Fruit fly (Drosophila melanogaster) whole organism, wandering third instar larva: ENCODE data around the gene CG17154.

Source experiments
- Abd-B ChIP-seq: fragments of >200 bp; optimal IDR thresholded peaks from 2 replicates; lab custom pipeline; 2017; ENCODE audit warnings: missing biosample characterization, missing genetic modification characterization
- CG32264 ChIP-seq: fragments of 200-800 bp; sonication (Bioruptor generic); optimal IDR thresholded peaks from 2 replicates; lab custom pipeline; 2016; ENCODE audit warnings: missing biosample characterization, missing genetic modification characterization
- CG9705 ChIP-seq: fragments of 200-800 bp; sonication (Bioruptor generic); optimal IDR thresholded peaks from 2 replicates; lab custom pipeline; 2018; ENCODE audit warnings: missing biosample characterization, mild to moderate bottlenecking, missing genetic modification characterization
- CrebA ChIP-seq: fragments of 200-800 bp; sonication (Bioruptor generic); optimal IDR thresholded peaks from 2 replicates; lab custom pipeline; 2016; ENCODE audit warnings: missing biosample characterization, mild to moderate bottlenecking, missing genetic modification characterization, borderline replicate concordance
- Dfd ChIP-seq: fragments of >200 bp; optimal IDR thresholded peaks from 2 replicates; lab custom pipeline; 2017; ENCODE audit warnings: missing biosample characterization, missing genetic modification characterization
- Dif ChIP-seq: fragments of 200-275, 200-300 bp; sonication (Bioruptor generic); optimal IDR thresholded peaks from 2 replicates; lab custom pipeline; 2018; ENCODE audit warnings: missing biosample characterization, missing genetic modification characterization; ENCODE audit not compliant: partially characterized antibody
- GATAd ChIP-seq: sonication (Bioruptor generic); optimal IDR thresholded peaks from 2 replicates; lab custom pipeline; 2016; ENCODE audit warnings: missing biosample characterization, missing genetic modification characterization
- HLH106 ChIP-seq: fragments of 200-800 bp; optimal IDR thresholded peaks from 3 replicates; lab custom pipeline; 2019; ENCODE audit warnings: missing biosample characterization, mild to moderate bottlenecking, missing genetic modification characterization, moderate library complexity
- Hnf4 ChIP-seq: fragments of 200-800 bp; sonication (Bioruptor generic); optimal IDR thresholded peaks from 2 replicates; lab custom pipeline; 2016; ENCODE audit warnings: missing biosample characterization, mild to moderate bottlenecking, missing genetic modification characterization
- Hr78 ChIP-seq: fragments of >200 bp; optimal IDR thresholded peaks from 2 replicates; lab custom pipeline; 2017; ENCODE audit warnings: missing biosample characterization, missing genetic modification characterization
- Hr83 ChIP-seq: fragments of 200-300 bp; sonication (Bioruptor generic); optimal IDR thresholded peaks from 2 replicates; lab custom pipeline; 2016; ENCODE audit warnings: missing biosample characterization, mild to moderate bottlenecking, missing genetic modification characterization, moderate library complexity; ENCODE audit not compliant: poor library complexity, severe bottlenecking
- Jra ChIP-seq: sonication (Bioruptor generic); optimal IDR thresholded peaks from 2 replicates; lab custom pipeline; 2016; ENCODE audit warnings: missing biosample characterization, missing genetic modification characterization
- Mio ChIP-seq: sonication (Bioruptor generic); optimal IDR thresholded peaks from 2 replicates; lab custom pipeline; 2016; ENCODE audit warnings: missing biosample characterization, missing genetic modification characterization
- Myc ChIP-seq: fragments of >200 bp; optimal IDR thresholded peaks from 2 replicates; lab custom pipeline; 2017
- N ChIP-seq: fragments of >200 bp; optimal IDR thresholded peaks from 2 replicates; lab custom pipeline; 2018; ENCODE audit warnings: missing biosample characterization, missing external identifiers, missing genetic modification characterization
- OdsH ChIP-seq: fragments of 200-800 bp; sonication (Bioruptor generic); optimal IDR thresholded peaks from 2 replicates; lab custom pipeline; 2016; ENCODE audit warnings: missing biosample characterization, mild to moderate bottlenecking, missing genetic modification characterization
- Rel ChIP-seq, 2 experiments: fragments of 200-800 bp; sonication (Bioruptor generic) in 1 of 2; optimal IDR thresholded peaks; 2 replicates in 1 of 2; 3 replicates in 1 of 2; lab custom pipeline; 2016 to 2019; ENCODE audit warnings: mild to moderate bottlenecking in 2 of 2, missing biosample characterization in 2 of 2, missing genetic modification characterization in 2 of 2, moderate library complexity in 1 of 2
- Sp1 ChIP-seq: fragments of 200-800 bp; sonication (Bioruptor generic); optimal IDR thresholded peaks from 3 replicates; lab custom pipeline; 2019; ENCODE audit warnings: missing biosample characterization, mild to moderate bottlenecking, missing genetic modification characterization, moderate library complexity
- Vsx2 ChIP-seq: fragments of 200-300, 225-300 bp; sonication (Bioruptor generic); optimal IDR thresholded peaks from 2 replicates; lab custom pipeline; 2018; ENCODE audit warnings: missing biosample characterization, missing genetic modification characterization; ENCODE audit not compliant: partially characterized antibody
- br ChIP-seq: fragments of 200-800 bp; sonication (Bioruptor generic); optimal IDR thresholded peaks from 2 replicates; lab custom pipeline; 2016; ENCODE audit warnings: missing biosample characterization, missing genetic modification characterization
- brk ChIP-seq: fragments of 200-800 bp; sonication (Bioruptor generic); optimal IDR thresholded peaks from 2 replicates; lab custom pipeline; 2016; ENCODE audit warnings: missing biosample characterization, mild to moderate bottlenecking, missing genetic modification characterization
- dl ChIP-seq, 2 experiments: fragments of 175-275, 200-275 bp in 1 of 2; fragments of 200-275 bp in 1 of 2; sonication (Bioruptor generic); optimal IDR thresholded peaks; lab custom pipeline; 2018; ENCODE audit warnings: mild to moderate bottlenecking in 2 of 2, missing biosample characterization in 2 of 2, missing genetic modification characterization in 2 of 2, moderate library complexity in 2 of 2; ENCODE audit not compliant: partially characterized antibody in 2 of 2, insufficient read depth in 1 of 2
- dmrt93B ChIP-seq: fragments of 200-800 bp; sonication (Bioruptor generic); optimal IDR thresholded peaks from 2 replicates; lab custom pipeline; 2018; ENCODE audit warnings: missing biosample characterization, mild to moderate bottlenecking, missing genetic modification characterization
- dsf ChIP-seq: sonication (Bioruptor generic); optimal IDR thresholded peaks from 2 replicates; lab custom pipeline; 2016; ENCODE audit warnings: missing biosample characterization, missing genetic modification characterization, borderline replicate concordance
- ey ChIP-seq: fragments of 200-800 bp; sonication (Bioruptor generic); optimal IDR thresholded peaks from 2 replicates; lab custom pipeline; 2016; ENCODE audit warnings: missing biosample characterization, missing genetic modification characterization
- foxo ChIP-seq, 2 experiments: fragments of 200-800 bp; sonication (Bioruptor generic); optimal IDR thresholded peaks; 2 replicates in 1 of 2; 3 replicates in 1 of 2; lab custom pipeline; 2016 to 2017; ENCODE audit warnings: missing biosample characterization in 2 of 2, missing genetic modification characterization in 2 of 2
- fru ChIP-seq: fragments of 200-800 bp; sonication (Bioruptor generic); optimal IDR thresholded peaks from 3 replicates; lab custom pipeline; 2016; ENCODE audit warnings: missing biosample characterization, mild to moderate bottlenecking, missing genetic modification characterization
- h ChIP-seq: fragments of 200-800 bp; sonication (Bioruptor generic); optimal IDR thresholded peaks from 3 replicates; lab custom pipeline; 2016; ENCODE audit warnings: missing biosample characterization, mild to moderate bottlenecking, missing genetic modification characterization
- jim ChIP-seq: fragments of 175-275, 200-325 bp; sonication (Bioruptor generic); optimal IDR thresholded peaks from 2 replicates; lab custom pipeline; 2016; ENCODE audit warnings: missing biosample characterization, mild to moderate bottlenecking, missing genetic modification characterization
- lola ChIP-seq: fragments of >200 bp; optimal IDR thresholded peaks from 2 replicates; lab custom pipeline; 2017; ENCODE audit warnings: missing biosample characterization, missing genetic modification characterization
- pan ChIP-seq: fragments of >200 bp; optimal IDR thresholded peaks from 2 replicates; lab custom pipeline; 2017
- psq ChIP-seq: fragments of 200-800 bp; sonication (Bioruptor generic); optimal IDR thresholded peaks from 3 replicates; lab custom pipeline; 2017; ENCODE audit warnings: missing biosample characterization, mild to moderate bottlenecking, missing genetic modification characterization, moderate library complexity
- rgr ChIP-seq: fragments of 200-800 bp; sonication (Bioruptor generic); optimal IDR thresholded peaks from 3 replicates; lab custom pipeline; 2016; ENCODE audit warnings: missing biosample characterization, mild to moderate bottlenecking, missing genetic modification characterization
- sage ChIP-seq: fragments of 200-800 bp; sonication (Bioruptor generic); optimal IDR thresholded peaks from 2 replicates; lab custom pipeline; 2016; ENCODE audit warnings: missing biosample characterization, mild to moderate bottlenecking, missing genetic modification characterization
- sv ChIP-seq: fragments of 200-800 bp; sonication (Bioruptor generic); optimal IDR thresholded peaks from 3 replicates; lab custom pipeline; 2016; ENCODE audit warnings: missing biosample characterization, missing genetic modification characterization
- tai ChIP-seq: sonication (Bioruptor generic); optimal IDR thresholded peaks from 2 replicates; lab custom pipeline; 2016; ENCODE audit warnings: missing biosample characterization, missing genetic modification characterization
- usp ChIP-seq: fragments of >200 bp; optimal IDR thresholded peaks from 2 replicates; lab custom pipeline; 2017; ENCODE audit warnings: missing biosample characterization, missing genetic modification characterization
- woc ChIP-seq: sonication (Bioruptor generic); optimal IDR thresholded peaks from 2 replicates; lab custom pipeline; 2016; ENCODE audit warnings: missing biosample characterization, mild to moderate bottlenecking, missing genetic modification characterization

CG17154 gene

dm6 chr3L:12077348-12077747, 11.1 kb upstream of the CG17154 start:
- TF ChIP-seq Rel (GFP tag; optimal IDR thresholded peaks at IDR 0.05; lab: Kevin White, UChicago) = peak; percentile 56
- TF ChIP-seq Rel (tag; optimal IDR thresholded peaks at IDR 0.05; lab: Kevin White, UChicago) = no peak
- TF ChIP-seq sage (GFP tag; lab: Kevin White, UChicago) = no peak
- no peak for TF ChIP-seq tai (GFP tag; lab: Kevin White, UChicago)
- peak; percentile 29 for TF ChIP-seq sv (GFP tag; lab: Kevin White, UChicago)
- no peak for TF ChIP-seq Myc
- TF ChIP-seq Sp1 (GFP tag; lab: Kevin White, UChicago) = peak; percentile 62
- no peak for TF ChIP-seq lola (GFP tag; lab: Kevin White, UChicago)
- no peak for TF ChIP-seq dl (GFP tag; optimal IDR thresholded peaks at IDR 0.05; lab: Kevin White, UChicago; ENCODE audit: insufficient read depth in 1 of 2, partially characterized antibody in 2 of 2)
- peak; percentile 74 for TF ChIP-seq fru
- TF ChIP-seq CrebA (GFP tag; lab: Kevin White, UChicago) = no peak
- no peak for TF ChIP-seq Hr83 (GFP tag; lab: Kevin White, UChicago)
- peak; percentile 66 for TF ChIP-seq HLH106 (tag; lab: Kevin White, UChicago)
- no peak for TF ChIP-seq Vsx2 (GFP tag; lab: Kevin White, UChicago)
- no peak for TF ChIP-seq N (GFP tag; lab: Kevin White, UChicago)
- TF ChIP-seq usp (GFP tag; lab: Kevin White, UChicago) = no peak
- TF ChIP-seq Mio = no peak
- TF ChIP-seq GATAd (GFP tag; lab: Kevin White, UChicago) = no peak
- no peak for TF ChIP-seq Dif
- TF ChIP-seq foxo (GFP tag; optimal IDR thresholded peaks at IDR 0.05; lab: Kevin White, UChicago) = peak in 1 of 2 experiments; percentile 71
- TF ChIP-seq pan (lab: Kevin White, UChicago) = no peak
- TF ChIP-seq woc (GFP tag; lab: Kevin White, UChicago) = peak; percentile 51
- TF ChIP-seq h (GFP tag; lab: Kevin White, UChicago) = peak; percentile 80
- peak; percentile 66 for TF ChIP-seq psq
- TF ChIP-seq CG9705 (GFP tag; lab: Kevin White, UChicago) = no peak
- TF ChIP-seq dmrt93B = peak; percentile 27
- TF ChIP-seq CG32264 = no peak
- TF ChIP-seq rgr (GFP tag; lab: Kevin White, UChicago) = peak; percentile 73
- peak; percentile 27 for TF ChIP-seq brk (GFP tag; lab: Kevin White, UChicago)
- TF ChIP-seq ey (GFP tag; lab: Kevin White, UChicago) = peak; percentile 71
- TF ChIP-seq jim (GFP tag; lab: Kevin White, UChicago) = no peak
- peak; percentile 36 for TF ChIP-seq Hnf4 (GFP tag; lab: Kevin White, UChicago)
- no peak for TF ChIP-seq Abd-B
- peak; percentile 62 for TF ChIP-seq OdsH (GFP tag; lab: Kevin White, UChicago)
- TF ChIP-seq Hr78 (GFP tag; lab: Kevin White, UChicago) = no peak
- no peak for TF ChIP-seq Dfd
- TF ChIP-seq dsf (GFP tag; lab: Kevin White, UChicago) = no peak
- no peak for TF ChIP-seq Jra (GFP tag; lab: Kevin White, UChicago)
- TF ChIP-seq br (GFP tag; lab: Kevin White, UChicago) = peak; percentile 50

dm6 chr3L:12077953-12078352, 10.5 kb upstream of the CG17154 start:
- TF ChIP-seq dmrt93B = no peak
- TF ChIP-seq Abd-B = no peak
- no peak for TF ChIP-seq ey (GFP tag; lab: Kevin White, UChicago)
- TF ChIP-seq woc (GFP tag; lab: Kevin White, UChicago) = no peak
- TF ChIP-seq OdsH (GFP tag; lab: Kevin White, UChicago) = no peak
